Worm (Caenorhabditis elegans) whole organism, late embryonic: ENCODE data around the gene C39D10.7.

Source experiments
- C08G9.2 ChIP-seq: sonication (generic microtip); optimal IDR thresholded peaks from 2 replicates; lab custom pipeline; 2016; ENCODE audit warnings: mild to moderate bottlenecking, missing genetic modification characterization, moderate library complexity, missing compliant biosample characterization
- F13H6.1 ChIP-seq: sonication (generic microtip); optimal IDR thresholded peaks from 2 replicates; lab custom pipeline; 2016; ENCODE audit warnings: missing genetic modification characterization, missing compliant biosample characterization
- K09A11.1 ChIP-seq: sonication (generic microtip); optimal IDR thresholded peaks from 2 replicates; lab custom pipeline; 2017; ENCODE audit warnings: antibody characterized with exemption, mild to moderate bottlenecking, missing genetic modification characterization, missing compliant biosample characterization; ENCODE audit not compliant: insufficient read depth
- T23F11.4 ChIP-seq: fragments of 200-800 bp; sonication (Bioruptor generic); optimal IDR thresholded peaks from 2 replicates; lab custom pipeline; 2018; ENCODE audit warnings: mild to moderate bottlenecking, missing genetic modification characterization, missing compliant biosample characterization
- ahr-1 ChIP-seq: sonication (generic microtip); optimal IDR thresholded peaks from 2 replicates; lab custom pipeline; 2016; ENCODE audit warnings: missing genetic modification characterization, missing compliant biosample characterization
- ceh-14 ChIP-seq: sonication (generic microtip); optimal IDR thresholded peaks from 2 replicates; lab custom pipeline; 2016; ENCODE audit warnings: missing genotype, missing genetic modification characterization, missing compliant biosample characterization
- ceh-18 ChIP-seq: sonication (generic microtip); optimal IDR thresholded peaks from 2 replicates; lab custom pipeline; 2016; ENCODE audit warnings: missing genetic modification characterization, missing compliant biosample characterization
- ceh-19 ChIP-seq: fragments of 200-800 bp; sonication (Bioruptor generic); optimal IDR thresholded peaks from 2 replicates; lab custom pipeline; 2018; ENCODE audit warnings: mild to moderate bottlenecking, missing genetic modification characterization, missing compliant biosample characterization
- ceh-2 ChIP-seq: sonication (generic microtip); optimal IDR thresholded peaks from 2 replicates; lab custom pipeline; 2016; ENCODE audit warnings: missing genotype, missing genetic modification characterization, missing compliant biosample characterization
- ceh-30 ChIP-seq: fragments of 150-350 bp; optimal IDR thresholded peaks from 2 replicates; lab custom pipeline; 2014; ENCODE audit warnings: missing biosample characterization, missing genetic modification characterization
- ceh-31 ChIP-seq: sonication (generic microtip); optimal IDR thresholded peaks from 2 replicates; lab custom pipeline; 2016; ENCODE audit warnings: missing genetic modification characterization, missing compliant biosample characterization
- ceh-34 ChIP-seq: sonication (generic microtip); optimal IDR thresholded peaks from 2 replicates; lab custom pipeline; 2016; ENCODE audit warnings: mild to moderate bottlenecking, missing genetic modification characterization, missing compliant biosample characterization
- ceh-45 ChIP-seq: fragments of 200-800 bp; sonication (Bioruptor generic); IDR thresholded peaks from 2 replicates; pipeline ENCODE4 v1.3.6; 2022; ENCODE audit warnings: missing genetic modification reagents, missing genetic modification characterization, missing compliant biosample characterization
- ceh-48 ChIP-seq: sonication (generic microtip); optimal IDR thresholded peaks from 2 replicates; lab custom pipeline; 2016; ENCODE audit warnings: missing genetic modification characterization, inconsistent platforms, missing compliant biosample characterization
- ceh-9 ChIP-seq: sonication (generic microtip); optimal IDR thresholded peaks from 2 replicates; lab custom pipeline; 2016; ENCODE audit warnings: mild to moderate bottlenecking, missing genetic modification characterization, inconsistent platforms, missing compliant biosample characterization
- elt-2 ChIP-seq: sonication (generic microtip); optimal IDR thresholded peaks from 2 replicates; lab custom pipeline; 2016; ENCODE audit warnings: missing genetic modification reagents, missing genetic modification characterization, missing compliant biosample characterization
- eyg-1 ChIP-seq: sonication (generic microtip); optimal IDR thresholded peaks from 2 replicates; lab custom pipeline; 2016; ENCODE audit warnings: missing genotype, missing genetic modification characterization, missing compliant biosample characterization
- fax-1 ChIP-seq: sonication (generic microtip); optimal IDR thresholded peaks from 2 replicates; lab custom pipeline; 2016; ENCODE audit warnings: missing genotype, missing genetic modification characterization, missing compliant biosample characterization
- fkh-10 ChIP-seq: fragments of 150-350 bp; optimal IDR thresholded peaks from 2 replicates; lab custom pipeline; 2014; ENCODE audit warnings: missing biosample characterization, missing genetic modification reagents, missing genetic modification characterization
- fkh-6 ChIP-seq: sonication (generic microtip); optimal IDR thresholded peaks from 2 replicates; lab custom pipeline; 2016; ENCODE audit warnings: missing genetic modification characterization, missing compliant biosample characterization
- hlh-13 ChIP-seq: fragments of 200-800 bp; sonication (Bioruptor generic); optimal IDR thresholded peaks from 2 replicates; lab custom pipeline; 2018; ENCODE audit warnings: mild to moderate bottlenecking, missing genetic modification characterization, missing compliant biosample characterization
- hlh-30 ChIP-seq: sonication (generic microtip); optimal IDR thresholded peaks from 2 replicates; lab custom pipeline; 2017; ENCODE audit warnings: antibody characterized with exemption, missing genetic modification characterization, missing compliant biosample characterization; ENCODE audit not compliant: insufficient read depth
- hlh-6 ChIP-seq: sonication (generic microtip); optimal IDR thresholded peaks from 2 replicates; lab custom pipeline; 2016; ENCODE audit warnings: missing genotype, missing genetic modification characterization, missing compliant biosample characterization
- hlh-8 ChIP-seq: sonication (generic microtip); optimal IDR thresholded peaks from 2 replicates; lab custom pipeline; 2016; ENCODE audit warnings: missing genotype, missing genetic modification characterization, missing compliant biosample characterization
- lim-6 ChIP-seq: sonication (generic microtip); optimal IDR thresholded peaks from 2 replicates; lab custom pipeline; 2016; ENCODE audit warnings: missing genetic modification characterization, missing compliant biosample characterization
- madf-2 ChIP-seq: sonication (generic microtip); optimal IDR thresholded peaks from 2 replicates; lab custom pipeline; 2017; ENCODE audit warnings: missing genetic modification characterization, missing compliant biosample characterization
- mec-3 ChIP-seq: sonication (generic microtip); optimal IDR thresholded peaks from 2 replicates; lab custom pipeline; 2016; ENCODE audit warnings: borderline replicate concordance, missing genetic modification characterization, missing compliant biosample characterization
- nfya-1 ChIP-seq: sonication (generic microtip); optimal IDR thresholded peaks from 2 replicates; lab custom pipeline; 2017; ENCODE audit warnings: missing genetic modification characterization, mild to moderate bottlenecking, missing compliant biosample characterization, antibody characterized with exemption, moderate library complexity
- nhr-232 ChIP-seq: sonication (generic microtip); optimal IDR thresholded peaks from 2 replicates; lab custom pipeline; 2016; ENCODE audit warnings: missing genetic modification characterization, missing compliant biosample characterization
- pat-9 ChIP-seq: fragments of 200-800 bp; sonication (Bioruptor generic); optimal IDR thresholded peaks from 2 replicates; lab custom pipeline; 2018; ENCODE audit warnings: mild to moderate bottlenecking, missing genetic modification characterization, moderate library complexity, missing compliant biosample characterization
- pax-1 ChIP-seq: fragments of 150-350 bp; optimal IDR thresholded peaks from 2 replicates; lab custom pipeline; 2014; ENCODE audit warnings: missing biosample characterization, missing genetic modification characterization
- pha-4 ChIP-seq: fragments of 150-350 bp; optimal IDR thresholded peaks from 2 replicates; lab custom pipeline; 2018; ENCODE audit warnings: missing biosample characterization, missing genetic modification reagents, missing genetic modification characterization
- pqm-1 ChIP-seq: sonication (generic microtip); optimal IDR thresholded peaks from 2 replicates; lab custom pipeline; 2016; ENCODE audit warnings: missing genetic modification characterization, missing compliant biosample characterization
- pros-1 ChIP-seq: fragments of 150-350 bp; optimal IDR thresholded peaks from 2 replicates; lab custom pipeline; 2014; ENCODE audit warnings: missing biosample characterization, missing genetic modification reagents, missing genetic modification characterization
- ref-2 ChIP-seq: sonication (generic microtip); optimal IDR thresholded peaks from 2 replicates; lab custom pipeline; 2016; ENCODE audit warnings: missing genetic modification characterization, missing compliant biosample characterization
- rnt-1 ChIP-seq: sonication (generic microtip); optimal IDR thresholded peaks from 2 replicates; lab custom pipeline; 2016; ENCODE audit warnings: missing genetic modification characterization, missing compliant biosample characterization
- sdc-2 ChIP-seq: sonication (generic microtip); optimal IDR thresholded peaks from 2 replicates; lab custom pipeline; 2016; ENCODE audit warnings: missing genotype, missing genetic modification characterization, missing compliant biosample characterization
- syd-9 ChIP-seq: sonication (generic microtip); optimal IDR thresholded peaks from 2 replicates; lab custom pipeline; 2016; ENCODE audit warnings: mild to moderate bottlenecking, missing genetic modification characterization, moderate library complexity, missing compliant biosample characterization
- tbx-2 ChIP-seq: sonication (generic microtip); optimal IDR thresholded peaks from 2 replicates; lab custom pipeline; 2016; ENCODE audit warnings: missing genetic modification characterization, missing compliant biosample characterization
- ttx-3 ChIP-seq: sonication (generic microtip); optimal IDR thresholded peaks from 2 replicates; lab custom pipeline; 2016; ENCODE audit warnings: missing genetic modification reagents, missing genetic modification characterization, missing compliant biosample characterization
- unc-42 ChIP-seq: sonication (generic microtip); optimal IDR thresholded peaks from 2 replicates; lab custom pipeline; 2016; ENCODE audit warnings: missing genotype, missing genetic modification characterization, missing compliant biosample characterization
- unc-55 ChIP-seq: sonication (generic microtip); optimal IDR thresholded peaks from 2 replicates; lab custom pipeline; 2017; ENCODE audit warnings: missing biosample characterization, missing genetic modification reagents, missing genetic modification characterization
- unc-86 ChIP-seq: sonication (generic microtip); optimal IDR thresholded peaks from 2 replicates; lab custom pipeline; 2016; ENCODE audit warnings: missing genetic modification characterization, missing compliant biosample characterization

C39D10.7 gene

ce11 chrX:7952226-7953062 is 38.7 kb upstream of the C39D10.7 start:
- TF ChIP-seq nhr-232 (tag; lab: Kevin White, UChicago) (no peak), fkh-10 (GFP tag; lab: Kevin White, UChicago) (no peak), eyg-1 (tag; lab: Kevin White, UChicago) (no peak), sdc-2 (tag; lab: Kevin White, UChicago) (no peak), ref-2 (tag; lab: Kevin White, UChicago) (no peak), ceh-31 (no peak), elt-2 (tag; lab: Kevin White, UChicago) (peak; percentile 19), pax-1 (tag; lab: Kevin White, UChicago) (no peak), madf-2 (tag; lab: Kevin White, UChicago) (no peak), unc-86 (tag; lab: Kevin White, UChicago) (no peak), hlh-30 (tag; lab: Kevin White, UChicago) (peak; percentile 4), syd-9 (tag; lab: Kevin White, UChicago) (no peak)
- TF ChIP-seq, all 69 proteins: peak for 2

ce11 chrX:7951578-7951977 is 37.8 kb upstream of the C39D10.7 start:
- TF ChIP-seq mec-3 (tag; lab: Kevin White, UChicago) (no peak), nhr-232 (tag; lab: Kevin White, UChicago) (no peak), ceh-31 (peak; percentile 94), eyg-1 (tag; lab: Kevin White, UChicago) (peak; percentile 21), ceh-14 (peak; percentile 82), unc-55 (GFP tag; lab: Kevin White, UChicago) (peak; percentile 95), fax-1 (tag; lab: Kevin White, UChicago) (peak; percentile 41), ceh-2 (tag; lab: Kevin White, UChicago) (peak; percentile 59), ceh-18 (tag; lab: Kevin White, UChicago) (peak; percentile 77), sdc-2 (tag; lab: Kevin White, UChicago) (peak; percentile 85), fkh-10 (GFP tag; lab: Kevin White, UChicago) (no peak), ceh-34 (tag; lab: Kevin White, UChicago) (peak; percentile 84), nfya-1 (peak; percentile 91), tbx-2 (tag; lab: Kevin White, UChicago) (peak; percentile 86), madf-2 (tag; lab: Kevin White, UChicago) (peak; percentile 68), ttx-3 (tag; lab: Kevin White, UChicago) (no peak), rnt-1 (tag; lab: Kevin White, UChicago) (peak; percentile 56), ceh-45 (GFP tag; lab: Robert Waterston, UW) (0 out of 2 replicates have a peak, but pooled peaks have one; percentile 44), hlh-8 (tag; lab: Kevin White, UChicago) (peak; percentile 80), hlh-6 (peak; percentile 68), hlh-30 (tag; lab: Kevin White, UChicago) (peak; percentile 100), pqm-1 (tag; lab: Kevin White, UChicago) (no peak), ahr-1 (tag; lab: Kevin White, UChicago) (no peak), lim-6 (tag; lab: Kevin White, UChicago) (peak; percentile 40), unc-42 (tag; lab: Kevin White, UChicago) (peak; percentile 79), T23F11.4 (peak; percentile 55), ceh-19 (GFP tag; lab: Kevin White, UChicago) (no peak), pros-1 (peak; percentile 69), fkh-6 (peak; percentile 44), K09A11.1 (tag; lab: Kevin White, UChicago) (no peak), ceh-48 (tag; lab: Kevin White, UChicago) (peak; percentile 62), syd-9 (tag; lab: Kevin White, UChicago) (peak; percentile 31), ceh-30 (tag; lab: Kevin White, UChicago) (peak; percentile 23), ceh-9 (tag; lab: Kevin White, UChicago) (no peak), ref-2 (tag; lab: Kevin White, UChicago) (peak; percentile 84), hlh-13 (GFP tag; lab: Kevin White, UChicago) (no peak), F13H6.1 (peak; percentile 10), pat-9 (tag; lab: Kevin White, UChicago) (peak; percentile 8), C08G9.2 (tag; lab: Kevin White, UChicago) (peak; percentile 63), unc-86 (tag; lab: Kevin White, UChicago) (peak; percentile 67), pha-4 (tag; lab: Kevin White, UChicago) (no peak)
